Worm (Caenorhabditis elegans) whole organism, L2 larva: ENCODE results near the gene rad-54.L2.

Experiments used
- ama-1 ChIP-seq: fragments of 150-350 bp; optimal IDR thresholded peaks from 2 replicates; lab custom pipeline; 2018; ENCODE audit warnings: inconsistent platforms
- blmp-1 ChIP-seq: sonication (generic microtip); optimal IDR thresholded peaks from 2 replicates; lab custom pipeline; 2017; ENCODE audit warnings: missing genetic modification characterization, mild to moderate bottlenecking, missing compliant biosample characterization, antibody characterized with exemption, moderate library complexity; ENCODE audit not compliant: insufficient read depth
- ceh-82 ChIP-seq: fragments of 150-350 bp; optimal IDR thresholded peaks from 2 replicates; lab custom pipeline; 2014; ENCODE audit warnings: missing biosample characterization, missing genetic modification characterization
- mdl-1 ChIP-seq, 2 experiments: fragments of 150-350 bp in 1 of 2; sonication (generic microtip) in 1 of 2; optimal IDR thresholded peaks; 2 replicates each; lab custom pipeline; 2017; ENCODE audit warnings: missing biosample characterization in 2 of 2, missing genetic modification characterization in 2 of 2
- nhr-25 ChIP-seq: fragments of 150-350 bp; sonication (generic microtip); optimal IDR thresholded peaks from 3 replicates; lab custom pipeline; 2014; ENCODE audit warnings: missing biosample characterization, missing genetic modification characterization
- nhr-77 ChIP-seq: fragments of 150-350 bp; optimal IDR thresholded peaks from 2 replicates; lab custom pipeline; 2014; ENCODE audit warnings: missing biosample characterization, missing genetic modification characterization
- unc-39 ChIP-seq: fragments of 150-350 bp; optimal IDR thresholded peaks from 2 replicates; lab custom pipeline; 2014; ENCODE audit warnings: missing biosample characterization, missing genetic modification characterization
- unc-62 ChIP-seq: fragments of 150-350 bp; optimal IDR thresholded peaks from 2 replicates; lab custom pipeline; 2014; ENCODE audit warnings: missing biosample characterization, missing genetic modification reagents, missing genetic modification characterization

- TF ChIP-seq nhr-25, result no peak
- TF ChIP-seq nhr-77 (tag; lab: Kevin White, UChicago), result no peak
- TF ChIP-seq mdl-1 (tag; optimal IDR thresholded peaks at IDR 0.05; lab: Kevin White, UChicago), result no peak
- TF ChIP-seq ama-1, result no peak
- no peak for TF ChIP-seq unc-62 (GFP tag; lab: Kevin White, UChicago)
- TF ChIP-seq unc-39 (tag; lab: Kevin White, UChicago), result no peak
- no peak for TF ChIP-seq blmp-1
- no peak for TF ChIP-seq ceh-82 (tag; lab: Kevin White, UChicago)
Observed at ce11 chrIV:8844457-8844856, 49.4 kb upstream of the rad-54.L2 start, which contains the start of gene T11B7.2.
